Worm (Caenorhabditis elegans): ENCODE measurements around the gene acr-5.
A peak's percentile ranks its signal among the peaks of the same experiment; 100 is the strongest.

acr-5 gene

ce11 chrIII:6462610-6463009 lies 52.0 kb downstream of the acr-5 start, which contains the start of gene T26A5.8:
Gene T26A5.8, minus strand, starts transcription at chrIII:6462856.
- TF ChIP-seq F57A8.1 (GFP tag; optimal IDR thresholded peaks at IDR 0.05) (no peak), B0261.1 (tag; optimal IDR thresholded peaks at IDR 0.05) (no peak), hlh-26 (GFP tag; conservative IDR thresholded peaks at IDR 0.05) (no peak), ets-4 (GFP tag; optimal IDR thresholded peaks at IDR 0.05) (no peak), die-1 (tag; optimal IDR thresholded peaks at IDR 0.05) (peak; percentile 51), bed-2 (GFP tag; IDR thresholded peaks at IDR 0.05) (no peak), sptf-2 (GFP tag; optimal IDR thresholded peaks at IDR 0.05) (no peak), aptf-3 (GFP tag; IDR thresholded peaks at IDR 0.05) (no peak), lin-40 (tag; optimal IDR thresholded peaks at IDR 0.05) (peak; percentile 39), K12H6.12 (tag; optimal IDR thresholded peaks at IDR 0.05) (no peak), chd-7 (tag; optimal IDR thresholded peaks at IDR 0.05) (peak; percentile 5), F10E7.11 (tag; optimal IDR thresholded peaks at IDR 0.05) (peak; percentile 68), zim-3 (tag; optimal IDR thresholded peaks at IDR 0.05) (peak; percentile 50), madf-10 (tag; optimal IDR thresholded peaks at IDR 0.05) (no peak), ceh-100 (GFP tag; IDR thresholded peaks at IDR 0.05) (peak; percentile 41; the same call in 1 of the 2 replicates), ztf-26 (tag; optimal IDR thresholded peaks at IDR 0.05) (peak; percentile 13), athp-1 (tag; optimal IDR thresholded peaks at IDR 0.05) (peak; percentile 75), Y95B8A.8 (GFP tag; IDR thresholded peaks at IDR 0.05) (0 out of 2 replicates have a peak, but pooled peaks have one; percentile 12), Y53F4B.3 (GFP tag; IDR thresholded peaks at IDR 0.05) (no peak), nfyb-1 (GFP tag; IDR thresholded peaks at IDR 0.05) (peak; percentile 56), tbp1 (GFP tag; optimal IDR thresholded peaks at IDR 0.05) (peak; percentile 23), F55B11.4 (tag; optimal IDR thresholded peaks at IDR 0.05; ENCODE audit: borderline replicate concordance, insufficient read depth) (no peak), hmg-1.2 (GFP tag; IDR thresholded peaks at IDR 0.05) (no peak), ekl-4 (GFP tag; IDR thresholded peaks at IDR 0.05) (peak; percentile 88), nhr-27 (tag; optimal IDR thresholded peaks at IDR 0.05) (no peak), lsy-27 (tag; optimal IDR thresholded peaks at IDR 0.05; ENCODE audit: borderline replicate concordance, insufficient read depth) (no peak), Y53G8AR.9 (GFP tag; conservative IDR thresholded peaks at IDR 0.05) (peak; percentile 77), snpc-3.4 (tag; optimal IDR thresholded peaks at IDR 0.05) (peak; percentile 73), efl-1 (GFP tag; optimal IDR thresholded peaks at IDR 0.05) (no peak), F39B2.1 (GFP tag; IDR thresholded peaks at IDR 0.05) (no peak), attf-3 (GFP tag; conservative IDR thresholded peaks at IDR 0.05) (no peak), F49E8.2 (tag; optimal IDR thresholded peaks at IDR 0.05; ENCODE audit: insufficient read depth) (peak; percentile 51), sea-2 (GFP tag; IDR thresholded peaks at IDR 0.05) (no peak), D2030.7 (GFP tag; IDR thresholded peaks at IDR 0.05) (no peak), bed-1 (GFP tag; IDR thresholded peaks at IDR 0.05) (no peak), egl-18 (GFP tag; IDR thresholded peaks at IDR 0.05) (0 out of 2 replicates have a peak, but pooled peaks have one; percentile 42), lin-54 (GFP tag; optimal IDR thresholded peaks at IDR 0.05) (peak; percentile 63), C17E4.6 (GFP tag; IDR thresholded peaks at IDR 0.05) (no peak), aptf-2 (GFP tag; conservative IDR thresholded peaks at IDR 0.05) (no peak), T26A5.8 (tag; optimal IDR thresholded peaks at IDR 0.05) (no peak), ama-1 (optimal IDR thresholded peaks at IDR 0.05) (peak; percentile 10), ama-1 (GFP tag; optimal IDR thresholded peaks at IDR 0.05) (peak in 1 of 2 experiments; percentile 33), Y56A3A.18 (GFP tag; IDR thresholded peaks at IDR 0.05) (peak; percentile 36; the same call in 1 of the 2 replicates), let-607 (tag; optimal IDR thresholded peaks at IDR 0.05) (peak in 1 of 2 experiments; percentile 24), akir-1 (GFP tag; optimal IDR thresholded peaks at IDR 0.05) (no peak), snpc-4 (GFP tag; optimal IDR thresholded peaks at IDR 0.05) (no peak), snpc-4 (tag; optimal IDR thresholded peaks at IDR 0.05) (peak in 2 of 4 experiments; percentile 10 to 19), atf-7 (tag; optimal IDR thresholded peaks at IDR 0.05) (peak; percentile 33), C06A6.2 (GFP tag; conservative IDR thresholded peaks at IDR 0.05) (no peak)
